Fruit fly (Drosophila melanogaster) whole organism, embryonic: ENCODE data around the gene wapl.

Source experiments
- CG10147 ChIP-seq: fragments of 200-800 bp; sonication (Bioruptor generic); optimal IDR thresholded peaks from 2 replicates; lab custom pipeline; 2019; ENCODE audit warnings: missing biosample characterization, mild to moderate bottlenecking, missing genetic modification characterization, moderate library complexity
- CG10209 ChIP-seq: fragments of 200-800 bp; sonication (Bioruptor generic); optimal IDR thresholded peaks from 3 replicates; lab custom pipeline; 2017; ENCODE audit warnings: missing biosample characterization, mild to moderate bottlenecking, missing genetic modification characterization, missing genetic modification reagents
- CG11093 ChIP-seq: fragments of 200-800 bp; sonication (Bioruptor generic); IDR thresholded peaks from 3 replicates; pipeline ENCODE4 v1.3.6; 2022; ENCODE audit warnings: missing biosample characterization, missing genetic modification characterization
- CG12071 ChIP-seq: fragments of 200-800 bp; sonication (Bioruptor generic); optimal IDR thresholded peaks from 3 replicates; lab custom pipeline; 2018; ENCODE audit warnings: missing biosample characterization, mild to moderate bottlenecking, missing genetic modification characterization
- CG12942 ChIP-seq: fragments of 200-800 bp; sonication (Bioruptor generic); optimal IDR thresholded peaks from 3 replicates; lab custom pipeline; 2016; ENCODE audit warnings: missing biosample characterization, missing genetic modification characterization
- CG1647 ChIP-seq: fragments of 200-800 bp; sonication (Bioruptor generic); optimal IDR thresholded peaks from 3 replicates; lab custom pipeline; 2016; ENCODE audit warnings: missing biosample characterization, missing genetic modification characterization
- CG3065 ChIP-seq: fragments of 200-800 bp; sonication (Bioruptor generic); optimal IDR thresholded peaks from 2 replicates; lab custom pipeline; 2016; ENCODE audit warnings: missing biosample characterization, missing genetic modification characterization
- CG3163 ChIP-seq: fragments of 200-800 bp; sonication (Bioruptor generic); optimal IDR thresholded peaks from 3 replicates; lab custom pipeline; 2016; ENCODE audit warnings: missing biosample characterization, missing genetic modification characterization
- CG3847 ChIP-seq: fragments of 200-800 bp; sonication (Bioruptor generic); IDR thresholded peaks from 2 replicates; pipeline ENCODE4 v1.3.6; 2022; ENCODE audit warnings: missing biosample characterization, missing genetic modification characterization
- CG4282 ChIP-seq: fragments of 200-800 bp; sonication (Bioruptor generic); optimal IDR thresholded peaks from 2 replicates; lab custom pipeline; 2016; ENCODE audit warnings: missing biosample characterization, missing genetic modification characterization
- CG43689 ChIP-seq: fragments of 200-800 bp; sonication (Bioruptor generic); IDR thresholded peaks from 2 replicates; pipeline ENCODE4 v1.3.6; 2022; ENCODE audit warnings: missing biosample characterization, missing genetic modification characterization
- CG4424 ChIP-seq: fragments of 200-800 bp; sonication (Bioruptor generic); optimal IDR thresholded peaks from 3 replicates; lab custom pipeline; 2016; ENCODE audit warnings: missing biosample characterization, missing genetic modification characterization
- CG6272 ChIP-seq: fragments of 200-800 bp; sonication (Bioruptor generic); IDR thresholded peaks from 2 replicates; pipeline ENCODE4 v1.3.6; 2022; ENCODE audit warnings: missing biosample characterization, missing genetic modification characterization
- CG6654 ChIP-seq: fragments of 200-800 bp; sonication (Bioruptor generic); optimal IDR thresholded peaks from 2 replicates; lab custom pipeline; 2017; ENCODE audit warnings: missing biosample characterization, mild to moderate bottlenecking, missing genetic modification characterization
- CG7271 ChIP-seq: fragments of 200-800 bp; sonication (Bioruptor generic); optimal IDR thresholded peaks from 2 replicates; lab custom pipeline; 2018; ENCODE audit warnings: missing biosample characterization, mild to moderate bottlenecking, missing genetic modification characterization, moderate library complexity
- Chrac-16 ChIP-seq: fragments of 200-800 bp; sonication (Bioruptor generic); optimal IDR thresholded peaks from 3 replicates; lab custom pipeline; 2016; ENCODE audit warnings: missing biosample characterization, missing genetic modification characterization
- Dp ChIP-seq: fragments of 200-800 bp; sonication (Bioruptor generic); optimal IDR thresholded peaks from 2 replicates; lab custom pipeline; 2018; ENCODE audit warnings: missing biosample characterization, mild to moderate bottlenecking, missing genetic modification characterization, moderate library complexity
- Drgx ChIP-seq: fragments of 200-800 bp; sonication (Bioruptor generic); IDR thresholded peaks from 2 replicates; pipeline ENCODE4 v1.3.6; 2022; ENCODE audit warnings: missing biosample characterization, missing genetic modification characterization
- E2f1 ChIP-seq: fragments of 200-800 bp; sonication (Bioruptor generic); IDR thresholded peaks from 2 replicates; pipeline ENCODE4 v1.3.6; 2022; ENCODE audit warnings: missing biosample characterization, missing genetic modification characterization
- ERR ChIP-seq: fragments of 200-800 bp; sonication (Bioruptor generic); optimal IDR thresholded peaks from 2 replicates; lab custom pipeline; 2016; ENCODE audit warnings: missing biosample characterization, missing genetic modification characterization
- Elba2 ChIP-seq: fragments of 200-800 bp; sonication (Bioruptor generic); optimal IDR thresholded peaks from 3 replicates; lab custom pipeline; 2016; ENCODE audit warnings: missing biosample characterization, missing genetic modification characterization
- Fer2 ChIP-seq: fragments of 200-800 bp; sonication (Bioruptor generic); optimal IDR thresholded peaks from 2 replicates; lab custom pipeline; 2018; ENCODE audit warnings: missing biosample characterization, mild to moderate bottlenecking, missing genetic modification characterization, moderate library complexity
- Fer3 ChIP-seq: fragments of 200-800 bp; sonication (Bioruptor generic); optimal IDR thresholded peaks from 2 replicates; lab custom pipeline; 2018; ENCODE audit warnings: missing biosample characterization, mild to moderate bottlenecking, missing genetic modification characterization, moderate library complexity
- H2.0 ChIP-seq: fragments of 200-800 bp; sonication (Bioruptor generic); IDR thresholded peaks from 2 replicates; pipeline ENCODE4 v1.3.6; 2022; ENCODE audit warnings: missing biosample characterization, missing genetic modification characterization
- Hey ChIP-seq: fragments of 200-800 bp; sonication (Bioruptor generic); optimal IDR thresholded peaks from 3 replicates; lab custom pipeline; 2018; ENCODE audit warnings: missing biosample characterization, mild to moderate bottlenecking, missing genetic modification characterization
- Hr3 ChIP-seq: fragments of 200-800 bp; sonication (Bioruptor generic); optimal IDR thresholded peaks from 3 replicates; lab custom pipeline; 2016; ENCODE audit warnings: missing biosample characterization, missing genetic modification characterization
- Kr ChIP-seq: fragments of 200-800 bp; sonication (Bioruptor generic); optimal IDR thresholded peaks from 2 replicates; lab custom pipeline; 2017; ENCODE audit warnings: missing biosample characterization, mild to moderate bottlenecking, missing genetic modification characterization
- Lhr ChIP-seq: fragments of 200-800 bp; sonication (Bioruptor generic); optimal IDR thresholded peaks from 3 replicates; lab custom pipeline; 2017; ENCODE audit warnings: mild to moderate bottlenecking, missing biosample characterization, missing genetic modification reagents, missing genetic modification characterization
- Neu2 ChIP-seq: fragments of 200-800 bp; sonication (Bioruptor generic); optimal IDR thresholded peaks from 3 replicates; lab custom pipeline; 2016; ENCODE audit warnings: missing biosample characterization, missing genetic modification characterization, borderline replicate concordance
- Nf-YA ChIP-seq: fragments of 200-800 bp; sonication (Bioruptor generic); IDR thresholded peaks from 2 replicates; pipeline ENCODE4 v1.3.6; 2022; ENCODE audit warnings: missing biosample characterization, missing genetic modification characterization
- Taf1 ChIP-seq: fragments of 200-800 bp; sonication (Bioruptor generic); IDR thresholded peaks from 2 replicates; pipeline ENCODE4 v1.3.6; 2022; ENCODE audit warnings: missing biosample characterization, missing genetic modification characterization
- chn ChIP-seq: fragments of 200-800 bp; sonication (Bioruptor generic); optimal IDR thresholded peaks from 2 replicates; lab custom pipeline; 2016; ENCODE audit warnings: missing biosample characterization, missing genetic modification characterization
- ci ChIP-seq: fragments of 200-800 bp; sonication (Bioruptor generic); IDR thresholded peaks from 3 replicates; pipeline ENCODE4 v1.3.6; 2022; ENCODE audit warnings: missing biosample characterization, missing genetic modification characterization
- cwo ChIP-seq: fragments of 200-800 bp; sonication (Bioruptor generic); optimal IDR thresholded peaks from 3 replicates; lab custom pipeline; 2017; ENCODE audit warnings: missing biosample characterization, missing genetic modification characterization, mild to moderate bottlenecking, moderate library complexity, missing genetic modification reagents
- da ChIP-seq: fragments of 200-800 bp; sonication (Bioruptor generic); optimal IDR thresholded peaks from 2 replicates; lab custom pipeline; 2016; ENCODE audit warnings: missing biosample characterization, missing genetic modification characterization
- dmrt11E ChIP-seq: fragments of 200-800 bp; sonication (Bioruptor generic); optimal IDR thresholded peaks from 3 replicates; lab custom pipeline; 2018; ENCODE audit warnings: missing biosample characterization, mild to moderate bottlenecking, missing genetic modification characterization, moderate library complexity
- ewg ChIP-seq: fragments of 200-800 bp; sonication (Bioruptor generic); optimal IDR thresholded peaks from 3 replicates; lab custom pipeline; 2017; ENCODE audit warnings: mild to moderate bottlenecking, missing biosample characterization, missing genetic modification reagents, missing genetic modification characterization
- ftz-f1 ChIP-seq: fragments of 200-800 bp; sonication (Bioruptor generic); optimal IDR thresholded peaks from 2 replicates; lab custom pipeline; 2016; ENCODE audit warnings: missing biosample characterization, missing genetic modification characterization
- gem ChIP-seq: fragments of 200-800 bp; sonication (Bioruptor generic); optimal IDR thresholded peaks from 2 replicates; lab custom pipeline; 2019; ENCODE audit warnings: missing biosample characterization, mild to moderate bottlenecking, missing genetic modification characterization, moderate library complexity
- grau ChIP-seq: fragments of 200-800 bp; optimal IDR thresholded peaks from 3 replicates; lab custom pipeline; 2019; ENCODE audit warnings: missing biosample characterization, mild to moderate bottlenecking, missing genetic modification characterization, moderate library complexity
- gsb-n ChIP-seq: fragments of 200-800 bp; sonication (Bioruptor generic); optimal IDR thresholded peaks from 3 replicates; lab custom pipeline; 2018; ENCODE audit warnings: missing biosample characterization, mild to moderate bottlenecking, missing genetic modification characterization
- kay ChIP-seq: fragments of 200-800 bp; sonication (Bioruptor generic); optimal IDR thresholded peaks from 2 replicates; lab custom pipeline; 2016; ENCODE audit warnings: missing biosample characterization, missing genetic modification characterization
- mirr ChIP-seq: fragments of 200-800 bp; sonication (Bioruptor generic); optimal IDR thresholded peaks from 3 replicates; lab custom pipeline; 2018; ENCODE audit warnings: missing biosample characterization, mild to moderate bottlenecking, missing genetic modification characterization
- nau ChIP-seq: fragments of 200-800 bp; sonication (Bioruptor generic); optimal IDR thresholded peaks from 3 replicates; lab custom pipeline; 2017; ENCODE audit warnings: missing biosample characterization, mild to moderate bottlenecking, missing genetic modification characterization, missing genetic modification reagents
- nerfin-1 ChIP-seq: fragments of 200-800 bp; sonication (Bioruptor generic); optimal IDR thresholded peaks from 3 replicates; lab custom pipeline; 2019; ENCODE audit warnings: missing biosample characterization, mild to moderate bottlenecking, missing genetic modification characterization, moderate library complexity
- nom ChIP-seq: fragments of 200-800 bp; sonication (Bioruptor generic); optimal IDR thresholded peaks from 2 replicates; lab custom pipeline; 2017; ENCODE audit warnings: missing biosample characterization, missing genetic modification characterization, mild to moderate bottlenecking, moderate library complexity, missing genetic modification reagents
- psq ChIP-seq: fragments of 200-800 bp; sonication (Bioruptor generic); optimal IDR thresholded peaks from 2 replicates; lab custom pipeline; 2017; ENCODE audit warnings: missing biosample characterization, missing genetic modification characterization
- salm ChIP-seq: fragments of 200-800 bp; sonication (Bioruptor generic); optimal IDR thresholded peaks from 2 replicates; lab custom pipeline; 2018; ENCODE audit warnings: missing biosample characterization, mild to moderate bottlenecking, missing genetic modification characterization
- shn ChIP-seq: fragments of 200-800 bp; sonication (Bioruptor generic); optimal IDR thresholded peaks from 3 replicates; lab custom pipeline; 2016; ENCODE audit warnings: missing biosample characterization, missing genetic modification characterization
- toy ChIP-seq: fragments of 200-800 bp; sonication (Bioruptor generic); IDR thresholded peaks from 2 replicates; pipeline ENCODE4 v1.3.6; 2022; ENCODE audit warnings: missing biosample characterization, missing genetic modification characterization
- vnd ChIP-seq: fragments of 200-800 bp; sonication (Bioruptor generic); IDR thresholded peaks from 3 replicates; pipeline ENCODE4 v1.3.6; 2022; ENCODE audit warnings: missing biosample characterization, missing genetic modification characterization; ENCODE audit not compliant: partially characterized antibody
- zf30C ChIP-seq: fragments of 200-800 bp; sonication (Bioruptor generic); optimal IDR thresholded peaks from 3 replicates; lab custom pipeline; 2018; ENCODE audit warnings: missing biosample characterization, mild to moderate bottlenecking, missing genetic modification characterization

Gene wapl

DNA sequence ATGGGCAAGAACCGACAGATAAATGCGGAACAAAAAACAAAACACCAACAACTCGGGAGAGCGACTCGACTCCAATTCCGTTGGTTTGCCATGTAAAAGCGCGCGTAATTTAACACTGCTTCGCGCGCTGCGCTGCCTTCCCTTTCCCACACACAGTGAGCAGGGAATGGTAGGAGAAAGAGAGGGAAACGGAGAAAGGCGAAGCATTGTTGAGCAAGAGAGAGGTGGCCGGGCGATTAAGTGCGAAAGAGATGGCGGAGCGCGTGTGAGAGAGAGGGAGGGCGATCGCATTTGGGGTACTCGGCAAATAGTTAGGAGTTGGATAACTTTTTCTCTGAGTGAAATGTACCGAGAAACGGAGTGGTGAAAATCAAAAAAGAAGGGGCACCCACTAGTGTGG lies 2.9 kb downstream of the wapl start (continued):
- no peak for TF ChIP-seq CG6272
- TF ChIP-seq psq: no peak
- TF ChIP-seq Dp (GFP tag; lab: Kevin White, UChicago): peak; percentile 65
- no peak for TF ChIP-seq H2.0 (GFP tag; lab: Robert Waterston, UW)
- TF ChIP-seq Kr (GFP tag; lab: Kevin White, UChicago): no peak
- TF ChIP-seq ERR: no peak
- TF ChIP-seq gem: no peak
- no peak for TF ChIP-seq Nf-YA
- TF ChIP-seq kay: no peak
- TF ChIP-seq grau (tag; lab: Kevin White, UChicago): no peak
- no peak for TF ChIP-seq CG7271 (tag; lab: Kevin White, UChicago)
- no peak for TF ChIP-seq CG10147
- TF ChIP-seq CG11093 (GFP tag; lab: Robert Waterston, UW): no peak
- no peak for TF ChIP-seq CG4424 (GFP tag; lab: Kevin White, UChicago)
- no peak for TF ChIP-seq toy (GFP tag; lab: Robert Waterston, UW)
- no peak for TF ChIP-seq vnd (GFP tag; lab: Robert Waterston, UW)
- TF ChIP-seq Elba2: peak; percentile 28
- no peak for TF ChIP-seq Hey (tag; lab: Kevin White, UChicago)
- TF ChIP-seq zf30C (GFP tag; lab: Kevin White, UChicago): peak; percentile 60
- TF ChIP-seq Drgx (GFP tag; lab: Robert Waterston, UW): no peak
- no peak for TF ChIP-seq cwo (GFP tag; lab: Kevin White, UChicago)
- no peak for TF ChIP-seq Lhr
- no peak for TF ChIP-seq CG12071 (GFP tag; lab: Kevin White, UChicago)
- TF ChIP-seq CG43689 (GFP tag; lab: Robert Waterston, UW): no peak
- TF ChIP-seq Neu2 (GFP tag; lab: Kevin White, UChicago): no peak
- no peak for TF ChIP-seq Fer2 (tag; lab: Kevin White, UChicago)
- TF ChIP-seq CG1647 (GFP tag; lab: Kevin White, UChicago): no peak
- TF ChIP-seq da (GFP tag; lab: Kevin White, UChicago): no peak
- no peak for TF ChIP-seq gsb-n (tag; lab: Kevin White, UChicago)
- no peak for TF ChIP-seq mirr (GFP tag; lab: Kevin White, UChicago)
- no peak for TF ChIP-seq nau (GFP tag; lab: Kevin White, UChicago)
- TF ChIP-seq CG3847 (GFP tag; lab: Robert Waterston, UW): no peak
- no peak for TF ChIP-seq ftz-f1 (GFP tag; lab: Kevin White, UChicago)
- TF ChIP-seq CG3065: no peak
- no peak for TF ChIP-seq Chrac-16 (GFP tag; lab: Kevin White, UChicago)
- no peak for TF ChIP-seq nom (GFP tag; lab: Kevin White, UChicago)
- peak; percentile 27 for TF ChIP-seq chn (GFP tag; lab: Kevin White, UChicago)
- TF ChIP-seq Fer3 (tag; lab: Kevin White, UChicago): no peak
- peak; percentile 46 for TF ChIP-seq CG3163 (GFP tag; lab: Kevin White, UChicago)
- TF ChIP-seq shn (GFP tag; lab: Kevin White, UChicago): no peak
- no peak for TF ChIP-seq Hr3 (GFP tag; lab: Kevin White, UChicago)
- peak; percentile 10 for TF ChIP-seq nerfin-1
- TF ChIP-seq E2f1 (GFP tag; lab: Robert Waterston, UW): peak; percentile 87
- TF ChIP-seq CG10209: no peak
- TF ChIP-seq ci (GFP tag; lab: Robert Waterston, UW): peak; percentile 62
- no peak for TF ChIP-seq ewg
- no peak for TF ChIP-seq CG12942
- no peak for TF ChIP-seq dmrt11E (tag; lab: Kevin White, UChicago)
- no peak for TF ChIP-seq Taf1
- TF ChIP-seq salm (tag; lab: Kevin White, UChicago): no peak
- TF ChIP-seq CG6654: no peak
- TF ChIP-seq CG4282 (GFP tag; lab: Kevin White, UChicago): no peak
